Fruit fly (Drosophila melanogaster): Measurements from ENCODE around the gene CG12496.
A peak's percentile ranks its signal among the peaks of the same experiment; 100 is the strongest.

The CG12496 gene

dm6 chrX:2408675-2409163 lies 2.0 kb downstream of the CG12496 start:
- peak in 1 of 2 experiments; percentile 97 for TF ChIP-seq tll (GFP tag; optimal IDR thresholded peaks at IDR 0.05)
- peak; percentile 40 for TF ChIP-seq sens (GFP tag)
- no peak for TF ChIP-seq prd (optimal IDR thresholded peaks at IDR 0.05)
- TF ChIP-seq prd (GFP tag; IDR thresholded peaks at IDR 0.05) = peak; percentile 38; the same call in 1 of the 3 replicates
- no peak for TF ChIP-seq br (optimal IDR thresholded peaks at IDR 0.05)
- peak; percentile 97 for TF ChIP-seq CG15479 (GFP tag; optimal IDR thresholded peaks at IDR 0.05)
- no peak for TF ChIP-seq CG14667 (GFP tag; IDR thresholded peaks at IDR 0.05)
- no peak for TF ChIP-seq CG6654 (GFP tag; optimal IDR thresholded peaks at IDR 0.05)
- TF ChIP-seq gt (GFP tag; IDR thresholded peaks at IDR 0.05) = 0 out of 2 replicates have a peak, but pooled peaks have one; percentile 50
- TF ChIP-seq D (optimal IDR thresholded peaks at IDR 0.05) = peak; percentile 36
- no peak for TF ChIP-seq D (GFP tag; optimal IDR thresholded peaks at IDR 0.05)
- peak; percentile 48 for TF ChIP-seq zen (tag; optimal IDR thresholded peaks at IDR 0.05)
- TF ChIP-seq CG4730 (GFP tag; IDR thresholded peaks at IDR 0.05) = no peak
- TF ChIP-seq twi (tag; optimal IDR thresholded peaks at IDR 0.05) = peak; percentile 36

DNA sequence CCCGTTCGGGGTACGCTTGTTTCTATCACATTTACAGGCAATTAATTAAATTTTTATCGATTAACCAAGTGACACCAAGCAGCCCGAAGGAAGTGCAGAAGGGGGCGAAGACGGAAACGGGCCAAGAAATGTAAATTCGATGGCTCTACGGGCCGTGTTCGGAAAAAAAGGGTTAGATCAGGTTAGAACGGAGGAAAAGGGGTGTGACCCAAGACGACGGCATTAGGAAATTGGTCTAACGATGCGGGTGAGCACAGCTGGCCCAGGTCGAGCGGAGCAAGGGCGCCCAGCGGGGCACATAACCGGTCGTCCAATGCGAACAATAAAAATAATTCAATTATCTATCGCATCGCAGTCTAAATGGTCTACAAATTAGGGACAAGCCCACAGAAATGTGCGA lies 11.3 kb downstream of the CG12496 start:
- TF ChIP-seq Kr (GFP tag; optimal IDR thresholded peaks at IDR 0.05) = peak; percentile 95
- TF ChIP-seq Ets65A (GFP tag) = peak; percentile 77
- no peak for TF ChIP-seq Antp (GFP tag; optimal IDR thresholded peaks at IDR 0.05)
- TF ChIP-seq pros (GFP tag; optimal IDR thresholded peaks at IDR 0.05) = peak; percentile 62
- TF ChIP-seq gcm (GFP tag; optimal IDR thresholded peaks at IDR 0.05) = peak; percentile 70
- no peak for TF ChIP-seq Xrp1 (GFP tag; IDR thresholded peaks at IDR 0.05)

- TF ChIP-seq sim (GFP tag; IDR thresholded peaks at IDR 0.05) (no peak), hth (optimal IDR thresholded peaks at IDR 0.05) (no peak), slou (GFP tag; optimal IDR thresholded peaks at IDR 0.05) (no peak), CG10366 (GFP tag; IDR thresholded peaks at IDR 0.05) (no peak; the same call in 1 of the 2 replicates), CG11093 (GFP tag; IDR thresholded peaks at IDR 0.05) (no peak), CG5180 (GFP tag; optimal IDR thresholded peaks at IDR 0.05) (peak; percentile 10), eve (GFP tag; optimal IDR thresholded peaks at IDR 0.05) (peak in 1 of 2 experiments; percentile 56), CG6683 (GFP tag; optimal IDR thresholded peaks at IDR 0.05) (no peak), CG15601 (tag; optimal IDR thresholded peaks at IDR 0.05) (peak; percentile 45), Antp (GFP tag; optimal IDR thresholded peaks at IDR 0.05) (no peak), HHEX (GFP tag; optimal IDR thresholded peaks at IDR 0.05) (no peak), CG7357 (GFP tag; IDR thresholded peaks at IDR 0.05) (0 out of 3 replicates have a peak, but pooled peaks have one; percentile 15), CG3407 (GFP tag; optimal IDR thresholded peaks at IDR 0.05) (peak; percentile 23), tio (GFP tag; optimal IDR thresholded peaks at IDR 0.05) (peak; percentile 22), cwo (GFP tag; optimal IDR thresholded peaks at IDR 0.05) (no peak), CG17361 (GFP tag; IDR thresholded peaks at IDR 0.05) (peak; percentile 63), wor (GFP tag; IDR thresholded peaks at IDR 0.05) (peak; percentile 36; the same call in 1 of the 2 replicates), CG1603 (tag; optimal IDR thresholded peaks at IDR 0.05) (peak; percentile 46), ATbp (GFP tag; optimal IDR thresholded peaks at IDR 0.05) (peak; percentile 54), dmrt99B (tag; optimal IDR thresholded peaks at IDR 0.05) (peak; percentile 77), CG6689 (GFP tag; IDR thresholded peaks at IDR 0.05) (peak; percentile 55; the same call in 1 of the 2 replicates), CG14014 (GFP tag; IDR thresholded peaks at IDR 0.05) (peak; percentile 41; the same call in 1 of the 2 replicates), Camta (GFP tag; optimal IDR thresholded peaks at IDR 0.05) (no peak), dpn (GFP tag; optimal IDR thresholded peaks at IDR 0.05) (peak in 1 of 2 experiments; percentile 20), CG13424 (tag; optimal IDR thresholded peaks at IDR 0.05) (peak; percentile 52), gem (tag; optimal IDR thresholded peaks at IDR 0.05) (peak; percentile 74), CG17328 (GFP tag; IDR thresholded peaks at IDR 0.05) (0 out of 2 replicates have a peak, but pooled peaks have one; percentile 30), pfk (GFP tag; optimal IDR thresholded peaks at IDR 0.05) (no peak)
Observed at dm6 chrX:2396204-2396882, 14.4 kb downstream of the CG12496 start.

All from whole organism, embryonic.